Worm (Caenorhabditis elegans) whole organism, late embryonic: Measurements from ENCODE around the gene rpl-11.2.

Experiments used
- K09A11.1 ChIP-seq: sonication (generic microtip); optimal IDR thresholded peaks from 2 replicates; lab custom pipeline; 2017; ENCODE audit warnings: antibody characterized with exemption, mild to moderate bottlenecking, missing genetic modification characterization, missing compliant biosample characterization; ENCODE audit not compliant: insufficient read depth
- ceh-45 ChIP-seq: fragments of 200-800 bp; sonication (Bioruptor generic); IDR thresholded peaks from 2 replicates; pipeline ENCODE4 v1.3.6; 2022; ENCODE audit warnings: missing genetic modification reagents, missing genetic modification characterization, missing compliant biosample characterization
- ceh-6 ChIP-seq: fragments of 200-800 bp; sonication (Bioruptor generic); optimal IDR thresholded peaks from 2 replicates; lab custom pipeline; 2018; ENCODE audit warnings: mild to moderate bottlenecking, missing genetic modification characterization, missing compliant biosample characterization
- elt-2 ChIP-seq: sonication (generic microtip); optimal IDR thresholded peaks from 2 replicates; lab custom pipeline; 2016; ENCODE audit warnings: missing genetic modification reagents, missing genetic modification characterization, missing compliant biosample characterization
- elt-4 ChIP-seq: sonication (generic microtip); optimal IDR thresholded peaks from 2 replicates; lab custom pipeline; 2016; ENCODE audit warnings: missing genetic modification characterization, missing compliant biosample characterization
- eyg-1 ChIP-seq: sonication (generic microtip); optimal IDR thresholded peaks from 2 replicates; lab custom pipeline; 2016; ENCODE audit warnings: missing genotype, missing genetic modification characterization, missing compliant biosample characterization
- mec-3 ChIP-seq: sonication (generic microtip); optimal IDR thresholded peaks from 2 replicates; lab custom pipeline; 2016; ENCODE audit warnings: borderline replicate concordance, missing genetic modification characterization, missing compliant biosample characterization
- nhr-11 ChIP-seq: fragments of 150-350 bp; optimal IDR thresholded peaks from 2 replicates; lab custom pipeline; 2014; ENCODE audit warnings: missing biosample characterization, missing genetic modification characterization
- pax-1 ChIP-seq: fragments of 150-350 bp; optimal IDR thresholded peaks from 2 replicates; lab custom pipeline; 2014; ENCODE audit warnings: missing biosample characterization, missing genetic modification characterization
- pha-2 ChIP-seq: sonication (generic microtip); optimal IDR thresholded peaks from 2 replicates; lab custom pipeline; 2017; ENCODE audit warnings: mild to moderate bottlenecking, missing genetic modification characterization, missing compliant biosample characterization
- pqm-1 ChIP-seq: sonication (generic microtip); optimal IDR thresholded peaks from 2 replicates; lab custom pipeline; 2016; ENCODE audit warnings: missing genetic modification characterization, missing compliant biosample characterization
- ref-2 ChIP-seq: sonication (generic microtip); optimal IDR thresholded peaks from 2 replicates; lab custom pipeline; 2016; ENCODE audit warnings: missing genetic modification characterization, missing compliant biosample characterization
- sdc-2 ChIP-seq: sonication (generic microtip); optimal IDR thresholded peaks from 2 replicates; lab custom pipeline; 2016; ENCODE audit warnings: missing genotype, missing genetic modification characterization, missing compliant biosample characterization

DNA sequence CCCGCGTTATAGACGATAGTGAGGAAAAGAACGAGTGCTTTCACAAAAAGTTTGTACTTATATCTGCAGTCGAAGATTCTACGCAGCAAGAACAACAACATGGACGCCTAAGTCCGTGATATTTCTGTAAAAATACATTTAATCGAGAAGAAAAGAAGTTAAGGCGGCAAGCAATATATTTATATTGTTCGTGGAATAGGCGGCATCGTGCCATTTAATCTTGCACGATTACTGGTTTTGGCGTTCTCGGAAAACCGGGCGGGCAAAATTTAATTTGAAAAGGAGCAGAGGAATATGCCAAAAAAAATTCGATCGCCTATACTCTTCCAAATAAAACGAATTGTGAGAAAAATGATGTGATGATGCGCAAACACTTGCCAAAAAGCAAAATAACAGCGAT is 4.5 kb upstream of the rpl-11.2 start, which contains the start of gene AH9.1:
- TF ChIP-seq elt-4: no peak
- no peak for TF ChIP-seq eyg-1 (tag; lab: Kevin White, UChicago)
- no peak for TF ChIP-seq pax-1 (tag; lab: Kevin White, UChicago)
- TF ChIP-seq ceh-45: no peak
- TF ChIP-seq ceh-6 (GFP tag; lab: Kevin White, UChicago): no peak
- TF ChIP-seq ref-2: no peak
- TF ChIP-seq K09A11.1 (tag; lab: Kevin White, UChicago): no peak
- no peak for TF ChIP-seq pqm-1
- no peak for TF ChIP-seq sdc-2 (tag; lab: Kevin White, UChicago)
- no peak for TF ChIP-seq elt-2 (tag; lab: Kevin White, UChicago)
- TF ChIP-seq nhr-11 (tag; lab: Kevin White, UChicago): no peak
- no peak for TF ChIP-seq mec-3 (tag; lab: Kevin White, UChicago)
- TF ChIP-seq pha-2 (tag; lab: Kevin White, UChicago): no peak
